Fruit fly (Drosophila melanogaster) whole organism, embryonic: ENCODE results near the gene unc-4.

Experiments used
- Aef1 ChIP-seq: fragments of 200-800 bp; sonication (Bioruptor generic); IDR thresholded peaks from 3 replicates; pipeline ENCODE4 v1.3.6; 2022; ENCODE audit warnings: missing biosample characterization, missing genetic modification characterization
- BtbVII ChIP-seq: fragments of 200-800 bp; sonication (Bioruptor generic); optimal IDR thresholded peaks from 3 replicates; lab custom pipeline; 2017; ENCODE audit warnings: missing biosample characterization, mild to moderate bottlenecking, missing genetic modification characterization
- CG10431 ChIP-seq: fragments of 200-800 bp; sonication (Bioruptor generic); optimal IDR thresholded peaks from 3 replicates; lab custom pipeline; 2018; ENCODE audit warnings: missing biosample characterization, mild to moderate bottlenecking, missing genetic modification characterization
- CG10462 ChIP-seq: fragments of 200-800 bp; sonication (Bioruptor generic); optimal IDR thresholded peaks from 2 replicates; lab custom pipeline; 2016; ENCODE audit warnings: missing biosample characterization, missing genetic modification characterization
- CG10654 ChIP-seq: fragments of 200-800 bp; sonication (Bioruptor generic); optimal IDR thresholded peaks from 2 replicates; lab custom pipeline; 2016; ENCODE audit warnings: missing biosample characterization, missing genetic modification characterization
- CG11695 ChIP-seq: fragments of 200-800 bp; sonication (Bioruptor generic); IDR thresholded peaks from 3 replicates; pipeline ENCODE4 v1.3.6; 2022; ENCODE audit warnings: missing biosample characterization, missing genetic modification characterization
- CG12071 ChIP-seq: fragments of 200-800 bp; sonication (Bioruptor generic); optimal IDR thresholded peaks from 3 replicates; lab custom pipeline; 2018; ENCODE audit warnings: missing biosample characterization, mild to moderate bottlenecking, missing genetic modification characterization
- CG1233 ChIP-seq: fragments of 200-800 bp; sonication (Bioruptor generic); optimal IDR thresholded peaks from 4 replicates; lab custom pipeline; 2018; ENCODE audit warnings: missing biosample characterization, mild to moderate bottlenecking, missing genetic modification characterization
- CG14860 ChIP-seq: fragments of 200-800 bp; sonication (Bioruptor generic); IDR thresholded peaks from 3 replicates; pipeline ENCODE4 v1.3.6; 2022; ENCODE audit warnings: missing biosample characterization, missing genetic modification characterization; ENCODE audit not compliant: partially characterized antibody
- CG15479 ChIP-seq: fragments of 200-800 bp; sonication (Bioruptor generic); optimal IDR thresholded peaks from 3 replicates; lab custom pipeline; 2019; ENCODE audit warnings: missing biosample characterization, mild to moderate bottlenecking, missing genetic modification characterization, moderate library complexity
- CG17912 ChIP-seq: fragments of 200-800 bp; sonication (Bioruptor generic); optimal IDR thresholded peaks from 2 replicates; lab custom pipeline; 2018; ENCODE audit warnings: missing biosample characterization, mild to moderate bottlenecking, missing genetic modification characterization
- CG1832 ChIP-seq: fragments of 200-800 bp; sonication (Bioruptor generic); optimal IDR thresholded peaks from 2 replicates; lab custom pipeline; 2017; ENCODE audit warnings: missing biosample characterization, mild to moderate bottlenecking, missing genetic modification characterization, inconsistent platforms
- CG2199 ChIP-seq: fragments of 200-800 bp; sonication (Bioruptor generic); IDR thresholded peaks from 3 replicates; pipeline ENCODE4 v1.3.6; 2022; ENCODE audit warnings: missing biosample characterization, missing genetic modification characterization
- CG2678 ChIP-seq: fragments of 200-800 bp; sonication (Bioruptor generic); optimal IDR thresholded peaks from 3 replicates; lab custom pipeline; 2019; ENCODE audit warnings: missing biosample characterization, mild to moderate bottlenecking, missing genetic modification characterization, moderate library complexity
- CG33213 ChIP-seq: fragments of 200-800 bp; sonication (Bioruptor generic); optimal IDR thresholded peaks from 3 replicates; lab custom pipeline; 2016; ENCODE audit warnings: missing biosample characterization, missing genetic modification characterization
- CG3847 ChIP-seq: fragments of 200-800 bp; sonication (Bioruptor generic); IDR thresholded peaks from 2 replicates; pipeline ENCODE4 v1.3.6; 2022; ENCODE audit warnings: missing biosample characterization, missing genetic modification characterization
- CG6683 ChIP-seq: fragments of 200-800 bp; sonication (Bioruptor generic); optimal IDR thresholded peaks from 2 replicates; lab custom pipeline; 2017; ENCODE audit warnings: missing biosample characterization, mild to moderate bottlenecking, missing genetic modification characterization, missing genetic modification reagents
- CG6689 ChIP-seq: fragments of 200-800 bp; sonication (Bioruptor generic); IDR thresholded peaks from 2 replicates; pipeline ENCODE4 v1.3.6; 2022; ENCODE audit warnings: missing biosample characterization, missing genetic modification characterization
- CG7963 ChIP-seq: fragments of 200-800 bp; sonication (Bioruptor generic); IDR thresholded peaks from 3 replicates; pipeline ENCODE4 v1.3.6; 2022; ENCODE audit warnings: missing biosample characterization, missing genetic modification characterization; ENCODE audit not compliant: partially characterized antibody
- CG9932 ChIP-seq: fragments of 200-800 bp; sonication (Bioruptor generic); IDR thresholded peaks from 2 replicates; pipeline ENCODE4 v1.3.6; 2022; ENCODE audit warnings: missing biosample characterization, missing genetic modification characterization
- CHES-1-like ChIP-seq: fragments of 200-800 bp; sonication (Bioruptor generic); optimal IDR thresholded peaks from 2 replicates; lab custom pipeline; 2016; ENCODE audit warnings: missing biosample characterization, missing genetic modification characterization
- Dip2 ChIP-seq: fragments of 200-800 bp; sonication (Bioruptor generic); IDR thresholded peaks from 2 replicates; pipeline ENCODE4 v1.3.6; 2022; ENCODE audit warnings: missing biosample characterization, missing genetic modification characterization
- Dip3 ChIP-seq: fragments of 200-800 bp; sonication (Bioruptor generic); optimal IDR thresholded peaks from 3 replicates; lab custom pipeline; 2016; ENCODE audit warnings: missing biosample characterization, missing genetic modification characterization
- Eip74EF ChIP-seq, 2 experiments: fragments of 200-800 bp in 1 of 2; fragments of >200 bp in 1 of 2; sonication (Bioruptor generic) in 1 of 2; optimal IDR thresholded peaks; 2 replicates each; lab custom pipeline; 2017 to 2019; ENCODE audit warnings: missing biosample characterization in 2 of 2, missing genetic modification characterization in 2 of 2, mild to moderate bottlenecking in 1 of 2, moderate library complexity in 1 of 2
- Fer1 ChIP-seq: fragments of 200-800 bp; sonication (Bioruptor generic); optimal IDR thresholded peaks from 2 replicates; lab custom pipeline; 2017; ENCODE audit warnings: missing biosample characterization, mild to moderate bottlenecking, missing genetic modification characterization
- Gsc ChIP-seq: fragments of 200-800 bp; sonication (Bioruptor generic); IDR thresholded peaks from 2 replicates; pipeline ENCODE4 v1.3.6; 2022; ENCODE audit warnings: missing biosample characterization, missing genetic modification characterization
- HLHmδ ChIP-seq: fragments of 200-800 bp; sonication (Bioruptor generic); optimal IDR thresholded peaks from 2 replicates; lab custom pipeline; 2018; ENCODE audit warnings: missing biosample characterization, mild to moderate bottlenecking, missing genetic modification characterization, moderate library complexity
- MTF-1 ChIP-seq: fragments of 200-800 bp; sonication (Bioruptor generic); optimal IDR thresholded peaks from 2 replicates; lab custom pipeline; 2018; ENCODE audit warnings: missing biosample characterization, mild to moderate bottlenecking, missing genetic modification characterization, borderline replicate concordance
- Mes4 ChIP-seq: fragments of 200-800 bp; sonication (Bioruptor generic); optimal IDR thresholded peaks from 2 replicates; lab custom pipeline; 2016; ENCODE audit warnings: missing biosample characterization, missing genetic modification characterization
- Opbp ChIP-seq: fragments of 200-800 bp; sonication (Bioruptor generic); IDR thresholded peaks from 3 replicates; pipeline ENCODE4 v1.3.6; 2022; ENCODE audit warnings: missing biosample characterization, missing genetic modification characterization; ENCODE audit not compliant: partially characterized antibody
- Optix ChIP-seq: fragments of 200-800 bp; sonication (Bioruptor generic); IDR thresholded peaks from 3 replicates; pipeline ENCODE4 v1.3.6; 2022; ENCODE audit warnings: missing biosample characterization, missing genetic modification characterization
- Ravus ChIP-seq: fragments of 200-800 bp; sonication (Bioruptor generic); IDR thresholded peaks from 2 replicates; pipeline ENCODE4 v1.3.6; 2022; ENCODE audit warnings: missing biosample characterization, missing genetic modification characterization
- YL-1 ChIP-seq: fragments of 200-800 bp; sonication (Bioruptor generic); optimal IDR thresholded peaks from 3 replicates; lab custom pipeline; 2017; ENCODE audit warnings: missing biosample characterization, mild to moderate bottlenecking, missing genetic modification characterization
- ap ChIP-seq: fragments of 200-800 bp; sonication (Bioruptor generic); IDR thresholded peaks from 2 replicates; pipeline ENCODE4 v1.3.6; 2022; ENCODE audit warnings: missing biosample characterization, missing genetic modification characterization
- bcd ChIP-seq: fragments of 200-800 bp; sonication (Bioruptor generic); optimal IDR thresholded peaks from 2 replicates; lab custom pipeline; 2017; ENCODE audit warnings: missing biosample characterization, mild to moderate bottlenecking, missing genetic modification characterization
- bigmax ChIP-seq: fragments of 200-800 bp; sonication (Bioruptor generic); optimal IDR thresholded peaks from 2 replicates; lab custom pipeline; 2018; ENCODE audit warnings: missing biosample characterization, mild to moderate bottlenecking, missing genetic modification characterization
- ci ChIP-seq: fragments of 200-800 bp; sonication (Bioruptor generic); IDR thresholded peaks from 3 replicates; pipeline ENCODE4 v1.3.6; 2022; ENCODE audit warnings: missing biosample characterization, missing genetic modification characterization
- croc ChIP-seq: fragments of 200-800 bp; sonication (Bioruptor generic); conservative IDR thresholded peaks from 3 replicates; pipeline ENCODE4 v1.3.6; 2022; ENCODE audit warnings: missing biosample characterization, missing genetic modification characterization
- fd96Cb ChIP-seq: fragments of 200-800 bp; sonication (Bioruptor generic); optimal IDR thresholded peaks from 2 replicates; lab custom pipeline; 2018; ENCODE audit warnings: missing biosample characterization, mild to moderate bottlenecking, missing genetic modification characterization, moderate library complexity
- gem ChIP-seq: fragments of 200-800 bp; sonication (Bioruptor generic); optimal IDR thresholded peaks from 2 replicates; lab custom pipeline; 2019; ENCODE audit warnings: missing biosample characterization, mild to moderate bottlenecking, missing genetic modification characterization, moderate library complexity
- jumu ChIP-seq: fragments of 200-800 bp; sonication (Bioruptor generic); optimal IDR thresholded peaks from 3 replicates; lab custom pipeline; 2016; ENCODE audit warnings: missing biosample characterization, missing genetic modification characterization
- kay ChIP-seq: fragments of 200-800 bp; sonication (Bioruptor generic); optimal IDR thresholded peaks from 2 replicates; lab custom pipeline; 2016; ENCODE audit warnings: missing biosample characterization, missing genetic modification characterization
- mirr ChIP-seq: fragments of 200-800 bp; sonication (Bioruptor generic); optimal IDR thresholded peaks from 3 replicates; lab custom pipeline; 2018; ENCODE audit warnings: missing biosample characterization, mild to moderate bottlenecking, missing genetic modification characterization
- nom ChIP-seq: fragments of 200-800 bp; sonication (Bioruptor generic); optimal IDR thresholded peaks from 2 replicates; lab custom pipeline; 2017; ENCODE audit warnings: missing biosample characterization, missing genetic modification characterization, mild to moderate bottlenecking, moderate library complexity, missing genetic modification reagents
- salm ChIP-seq: fragments of 200-800 bp; sonication (Bioruptor generic); optimal IDR thresholded peaks from 2 replicates; lab custom pipeline; 2018; ENCODE audit warnings: missing biosample characterization, mild to moderate bottlenecking, missing genetic modification characterization
- sd ChIP-seq: fragments of 200-800 bp; sonication (Bioruptor generic); optimal IDR thresholded peaks from 3 replicates; lab custom pipeline; 2018; ENCODE audit warnings: missing biosample characterization, mild to moderate bottlenecking, missing genetic modification characterization, moderate library complexity
- sr ChIP-seq: fragments of 200-800 bp; sonication (Bioruptor generic); IDR thresholded peaks from 3 replicates; pipeline ENCODE4 v1.3.6; 2022; ENCODE audit warnings: missing biosample characterization, missing genetic modification characterization
- zen2 ChIP-seq: fragments of 200-800 bp; sonication (Bioruptor generic); IDR thresholded peaks from 3 replicates; pipeline ENCODE4 v1.3.6; 2022; ENCODE audit warnings: missing biosample characterization, missing genetic modification characterization; ENCODE audit not compliant: partially characterized antibody

The unc-4 gene

dm6 chrX:17826807-17827703 lies 58.7 kb downstream of the unc-4 start, which contains the start of gene Socs16D (continued):
- TF ChIP-seq Optix (GFP tag; lab: Robert Waterston, UW) (no peak), ap (no peak), YL-1 (peak; percentile 61), salm (tag; lab: Kevin White, UChicago) (no peak), Gsc (GFP tag; lab: Robert Waterston, UW) (no peak), sr (GFP tag; lab: Robert Waterston, UW) (peak; percentile 59; the same call in 1 of the 3 replicates), ci (GFP tag; lab: Robert Waterston, UW) (peak; percentile 56; the same call in 2 of the 3 replicates), CG2199 (GFP tag; lab: Robert Waterston, UW) (0 out of 3 replicates have a peak, but pooled peaks have one; percentile 29), CG1233 (GFP tag; lab: Kevin White, UChicago) (peak; percentile 5), CG9932 (GFP tag; lab: Robert Waterston, UW) (peak; percentile 83), Ravus (no peak), CHES-1-like (peak; percentile 47), CG12071 (GFP tag; lab: Kevin White, UChicago) (peak; percentile 26), fd96Cb (no peak), CG10462 (peak; percentile 13), MTF-1 (GFP tag; lab: Kevin White, UChicago) (peak; percentile 31), bcd (GFP tag; lab: Kevin White, UChicago) (peak; percentile 50), CG10431 (no peak), Fer1 (peak; percentile 44), Aef1 (GFP tag; lab: Robert Waterston, UW) (no peak), Dip3 (GFP tag; lab: Kevin White, UChicago) (no peak), CG2678 (peak; percentile 15), CG14860 (peak; percentile 94), zen2 (GFP tag; lab: Robert Waterston, UW) (peak; percentile 96), nom (peak; percentile 73), Eip74EF (GFP tag; optimal IDR thresholded peaks at IDR 0.05; lab: Kevin White, UChicago) (peak in 1 of 2 experiments; percentile 26), Opbp (GFP tag; lab: Robert Waterston, UW) (peak; percentile 99), CG6689 (GFP tag; lab: Robert Waterston, UW) (0 out of 2 replicates have a peak, but pooled peaks have one; percentile 10), CG10654 (GFP tag; lab: Kevin White, UChicago) (peak; percentile 7), bigmax (GFP tag; lab: Kevin White, UChicago) (peak; percentile 45), CG1832 (GFP tag; lab: Kevin White, UChicago) (peak; percentile 17), CG17912 (GFP tag; lab: Kevin White, UChicago) (no peak), CG6683 (no peak), sd (tag; lab: Kevin White, UChicago) (peak; percentile 17), CG33213 (GFP tag; lab: Kevin White, UChicago) (peak; percentile 84), gem (tag; lab: Kevin White, UChicago) (peak; percentile 30), HLHmδ (GFP tag; lab: Kevin White, UChicago) (peak; percentile 52), kay (GFP tag; lab: Kevin White, UChicago) (no peak), CG7963 (GFP tag; lab: Robert Waterston, UW) (peak; percentile 97), CG11695 (GFP tag; lab: Robert Waterston, UW) (no peak), croc (GFP tag; lab: Robert Waterston, UW) (no peak), CG15479 (GFP tag; lab: Kevin White, UChicago) (peak; percentile 96), CG3847 (GFP tag; lab: Robert Waterston, UW) (peak; percentile 89), jumu (GFP tag; lab: Kevin White, UChicago) (peak; percentile 45), Dip2 (GFP tag; lab: Robert Waterston, UW) (no peak), mirr (GFP tag; lab: Kevin White, UChicago) (peak; percentile 21), BtbVII (peak; percentile 13), Mes4 (no peak)
